Worm (Caenorhabditis elegans) whole organism, late embryonic: ENCODE data around the gene T21D12.12.

Source experiments
- C38D4.7 ChIP-seq: fragments of 200-800 bp; sonication (Bioruptor generic); optimal IDR thresholded peaks from 2 replicates; lab custom pipeline; 2018; ENCODE audit warnings: mild to moderate bottlenecking, missing genetic modification characterization, moderate library complexity, missing compliant biosample characterization
- ama-1 ChIP-seq: fragments of 150-350 bp; optimal IDR thresholded peaks from 2 replicates; lab custom pipeline; 2014
- ceh-14 ChIP-seq: sonication (generic microtip); optimal IDR thresholded peaks from 2 replicates; lab custom pipeline; 2016; ENCODE audit warnings: missing genotype, missing genetic modification characterization, missing compliant biosample characterization
- ceh-2 ChIP-seq: sonication (generic microtip); optimal IDR thresholded peaks from 2 replicates; lab custom pipeline; 2016; ENCODE audit warnings: missing genotype, missing genetic modification characterization, missing compliant biosample characterization
- ets-4 ChIP-seq: sonication (generic microtip); optimal IDR thresholded peaks from 2 replicates; lab custom pipeline; 2016; ENCODE audit warnings: missing genetic modification characterization, missing compliant biosample characterization
- fkh-6 ChIP-seq: sonication (generic microtip); optimal IDR thresholded peaks from 2 replicates; lab custom pipeline; 2016; ENCODE audit warnings: missing genetic modification characterization, missing compliant biosample characterization
- nhr-11 ChIP-seq: fragments of 150-350 bp; optimal IDR thresholded peaks from 2 replicates; lab custom pipeline; 2014; ENCODE audit warnings: missing biosample characterization, missing genetic modification characterization
- tbx-7 ChIP-seq: sonication (generic microtip); optimal IDR thresholded peaks from 2 replicates; lab custom pipeline; 2016; ENCODE audit warnings: missing genotype, missing genetic modification characterization, missing compliant biosample characterization
- unc-3 ChIP-seq, 2 experiments: fragments of 200-800 bp in 1 of 2; sonication (Bioruptor generic) in 1 of 2; sonication (generic microtip) in 1 of 2; conservative IDR thresholded peaks in 1 of 2; optimal IDR thresholded peaks in 1 of 2; 2 replicates each; pipeline versions ENCODE4 v1.3.6 to Lab custom; 2016 to 2022; ENCODE audit warnings: missing compliant biosample characterization in 2 of 2, missing genetic modification characterization in 2 of 2, missing genetic modification reagents in 1 of 2

- TF ChIP-seq ama-1 (lab: Kevin White, UChicago) (no peak), ceh-14 (tag; lab: Kevin White, UChicago) (no peak), ceh-2 (tag; lab: Kevin White, UChicago) (no peak), ets-4 (tag; lab: Kevin White, UChicago) (no peak), unc-3 (GFP tag; conservative IDR thresholded peaks at IDR 0.05; lab: Robert Waterston, UW) (no peak), unc-3 (tag; optimal IDR thresholded peaks at IDR 0.05; lab: Kevin White, UChicago) (no peak), C38D4.7 (GFP tag; lab: Kevin White, UChicago) (no peak), nhr-11 (tag; lab: Kevin White, UChicago) (no peak), tbx-7 (tag; lab: Kevin White, UChicago) (no peak), fkh-6 (tag; lab: Kevin White, UChicago) (no peak)
These were observed 37.0 kb downstream of the T21D12.12 start for ce11 chrIV:303264-303663.
